Worm (Caenorhabditis elegans) whole organism, young adult: ENCODE data around the gene F22E5.8.

Experiments
- ceh-58 ChIP-seq: fragments of 200-800 bp; sonication (Bioruptor generic); IDR thresholded peaks from 2 replicates; pipeline ENCODE4 v1.3.6; 2022; ENCODE audit warnings: missing genetic modification characterization, missing compliant biosample characterization
- snpc-1.3 ChIP-seq: sonication (generic microtip); optimal IDR thresholded peaks from 2 replicates; lab custom pipeline; 2017; ENCODE audit warnings: missing genetic modification characterization, mild to moderate bottlenecking, missing compliant biosample characterization, antibody characterized with exemption, moderate library complexity, missing genotype, missing genetic modification reagents; ENCODE audit not compliant: insufficient read depth

DNA sequence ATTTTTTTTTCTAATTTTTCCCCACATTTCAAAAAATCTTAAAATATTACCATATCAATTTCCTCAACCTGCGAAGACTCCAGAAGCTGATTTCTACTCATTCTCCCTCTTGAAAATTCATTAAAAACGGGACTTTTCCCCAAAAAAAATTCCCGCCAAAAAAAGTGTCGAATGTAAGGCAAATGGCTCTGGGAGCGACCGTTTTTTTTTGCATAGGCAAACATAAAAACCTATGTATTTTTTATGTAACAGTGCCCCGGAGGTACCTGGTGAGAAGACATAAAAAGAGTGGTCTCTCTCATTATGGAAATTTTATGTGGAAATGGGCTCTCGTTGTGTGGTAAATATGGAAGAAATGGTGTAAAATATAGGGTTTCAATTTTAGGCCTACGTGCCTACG, 44.4 kb downstream of the F22E5.8 start, which contains the start of gene ceh-87:
- TF ChIP-seq ceh-58 (GFP tag; lab: Robert Waterston, UW) (no peak), snpc-1.3 (tag; lab: Kevin White, UChicago) (no peak)
